Worm (Caenorhabditis elegans) whole organism, L4 larva: ENCODE measurements around the gene snr-6.

Experiments
- D1046.2 ChIP-seq: fragments of 200-800 bp; sonication (Bioruptor generic); IDR thresholded peaks from 2 replicates; pipeline ENCODE4 v1.3.6; 2022; ENCODE audit warnings: missing genetic modification characterization, missing compliant biosample characterization
- F26F4.8 ChIP-seq: fragments of 200-800 bp; sonication (Bioruptor generic); conservative IDR thresholded peaks from 2 replicates; pipeline ENCODE4 v1.3.6; 2022; ENCODE audit warnings: missing genetic modification characterization, missing compliant biosample characterization
- F37D6.2 ChIP-seq: sonication (generic microtip); optimal IDR thresholded peaks from 2 replicates; lab custom pipeline; 2016; ENCODE audit warnings: mild to moderate bottlenecking, missing genetic modification characterization, missing compliant biosample characterization
- F49E8.2 ChIP-seq: sonication (generic microtip); optimal IDR thresholded peaks from 2 replicates; lab custom pipeline; 2016; ENCODE audit warnings: missing compliant biosample characterization, mild to moderate bottlenecking, missing genetic modification characterization, borderline replicate concordance
- R02D3.7 ChIP-seq: fragments of 150-350 bp; sonication (generic microtip); optimal IDR thresholded peaks from 3 replicates; lab custom pipeline; 2014; ENCODE audit warnings: missing biosample characterization, missing genetic modification characterization
- T20F7.1 ChIP-seq: fragments of 200-800 bp; sonication (Bioruptor generic); optimal IDR thresholded peaks from 2 replicates; lab custom pipeline; 2018; ENCODE audit warnings: mild to moderate bottlenecking, missing genetic modification characterization, missing compliant biosample characterization
- Y105C5A.15 ChIP-seq: fragments of 200-800 bp; sonication (Bioruptor generic); IDR thresholded peaks from 2 replicates; pipeline ENCODE4 v1.3.6; 2022; ENCODE audit warnings: missing genetic modification characterization, missing compliant biosample characterization
- ZK337.2 ChIP-seq: fragments of 200-800 bp; sonication (Bioruptor generic); IDR thresholded peaks from 2 replicates; pipeline ENCODE4 v1.3.6; 2022; ENCODE audit warnings: missing genetic modification reagents, missing genetic modification characterization, missing compliant biosample characterization
- aly-2 ChIP-seq: sonication (generic microtip); optimal IDR thresholded peaks from 2 replicates; lab custom pipeline; 2018; ENCODE audit warnings: missing biosample characterization, missing genetic modification characterization
- ceh-20 ChIP-seq: fragments of 200-800 bp; sonication (Bioruptor generic); IDR thresholded peaks from 2 replicates; pipeline ENCODE4 v1.3.6; 2022; ENCODE audit warnings: missing genetic modification reagents, missing genetic modification characterization, missing compliant biosample characterization
- ceh-32 ChIP-seq: sonication (generic microtip); optimal IDR thresholded peaks from 2 replicates; lab custom pipeline; 2016; ENCODE audit warnings: mild to moderate bottlenecking, missing genetic modification characterization, missing compliant biosample characterization; ENCODE audit not compliant: poor library complexity
- ceh-44 ChIP-seq: fragments of 200-800 bp; sonication (Bioruptor generic); IDR thresholded peaks from 2 replicates; pipeline ENCODE4 v1.3.6; 2022; ENCODE audit warnings: missing genetic modification reagents, missing genetic modification characterization, missing compliant biosample characterization
- ces-1 ChIP-seq: fragments of 150-350 bp; sonication (generic microtip); optimal IDR thresholded peaks from 4 replicates; lab custom pipeline; 2014; ENCODE audit warnings: missing biosample characterization, missing genetic modification reagents, missing genetic modification characterization
- cey-2 ChIP-seq: sonication (generic microtip); optimal IDR thresholded peaks from 3 replicates; lab custom pipeline; 2017; ENCODE audit warnings: missing genetic modification characterization, mild to moderate bottlenecking, missing compliant biosample characterization, antibody characterized with exemption, borderline replicate concordance; ENCODE audit not compliant: insufficient read depth
- daf-12 ChIP-seq: fragments of 150-350 bp; optimal IDR thresholded peaks from 2 replicates; lab custom pipeline; 2014; ENCODE audit warnings: missing biosample characterization, missing genetic modification reagents, missing genetic modification characterization
- daf-19 ChIP-seq: fragments of 200-800 bp; sonication (Bioruptor generic); conservative IDR thresholded peaks from 2 replicates; pipeline ENCODE4 v1.3.6; 2022; ENCODE audit warnings: missing genetic modification characterization, missing compliant biosample characterization
- dpl-1 ChIP-seq: fragments of 150-350 bp; optimal IDR thresholded peaks from 2 replicates; lab custom pipeline; 2014; ENCODE audit warnings: missing biosample characterization, missing genetic modification reagents, missing genetic modification characterization
- duxl-1 ChIP-seq: sonication (generic microtip); optimal IDR thresholded peaks from 2 replicates; lab custom pipeline; 2016; ENCODE audit warnings: mild to moderate bottlenecking, missing genetic modification characterization, moderate library complexity, missing compliant biosample characterization; ENCODE audit not compliant: poor library complexity
- dve-1 ChIP-seq: sonication (generic microtip); optimal IDR thresholded peaks from 2 replicates; lab custom pipeline; 2017; ENCODE audit warnings: antibody characterized with exemption, mild to moderate bottlenecking, missing genetic modification characterization, missing compliant biosample characterization; ENCODE audit not compliant: insufficient read depth
- fkh-10 ChIP-seq: fragments of 150-350 bp; optimal IDR thresholded peaks from 2 replicates; lab custom pipeline; 2014; ENCODE audit warnings: missing biosample characterization, missing genetic modification reagents, missing genetic modification characterization
- fos-1 ChIP-seq: fragments of 150-350 bp; optimal IDR thresholded peaks from 2 replicates; lab custom pipeline; 2014; ENCODE audit warnings: missing biosample characterization, missing genetic modification characterization
- hlh-11 ChIP-seq: fragments of 200-800 bp; sonication (Bioruptor generic); optimal IDR thresholded peaks from 2 replicates; lab custom pipeline; 2018; ENCODE audit warnings: mild to moderate bottlenecking, missing genetic modification characterization, missing compliant biosample characterization
- hlh-30 ChIP-seq: sonication (generic microtip); optimal IDR thresholded peaks from 2 replicates; lab custom pipeline; 2017; ENCODE audit warnings: antibody characterized with exemption, mild to moderate bottlenecking, missing genetic modification characterization, missing compliant biosample characterization; ENCODE audit not compliant: insufficient read depth
- jun-1 ChIP-seq: fragments of 150-350 bp; optimal IDR thresholded peaks from 2 replicates; lab custom pipeline; 2014; ENCODE audit warnings: missing biosample characterization, missing genetic modification reagents, missing genetic modification characterization
- lim-7 ChIP-seq: fragments of 200-800 bp; sonication (Bioruptor generic); IDR thresholded peaks from 2 replicates; pipeline ENCODE4 v1.3.6; 2022; ENCODE audit warnings: missing genetic modification characterization, missing compliant biosample characterization
- lin-1 ChIP-seq: fragments of 200-800 bp; sonication (Bioruptor generic); IDR thresholded peaks from 2 replicates; pipeline ENCODE4 v1.3.6; 2022; ENCODE audit warnings: missing genetic modification reagents, missing genetic modification characterization, missing compliant biosample characterization
- lin-13 ChIP-seq: fragments of 150-350 bp; optimal IDR thresholded peaks from 2 replicates; lab custom pipeline; 2014; ENCODE audit warnings: missing biosample characterization, missing genetic modification reagents, missing genetic modification characterization
- lin-38 ChIP-seq: fragments of 200-800 bp; sonication (Bioruptor generic); IDR thresholded peaks from 2 replicates; pipeline ENCODE4 v1.3.6; 2022; ENCODE audit warnings: missing genetic modification reagents, missing genetic modification characterization, missing compliant biosample characterization
- lin-39 ChIP-seq: fragments of 150-350 bp; optimal IDR thresholded peaks from 2 replicates; lab custom pipeline; 2014; ENCODE audit warnings: missing biosample characterization, missing genetic modification reagents, missing genetic modification characterization
- lir-3 ChIP-seq: sonication (generic microtip); optimal IDR thresholded peaks from 2 replicates; lab custom pipeline; 2016; ENCODE audit warnings: mild to moderate bottlenecking, missing genetic modification characterization, missing compliant biosample characterization
- madf-9 ChIP-seq: fragments of 200-800 bp; sonication (Bioruptor generic); conservative IDR thresholded peaks from 2 replicates; pipeline ENCODE4 v1.3.6; 2022; ENCODE audit warnings: missing genetic modification reagents, missing genetic modification characterization, missing compliant biosample characterization
- mdl-1 ChIP-seq, 2 experiments: fragments of 150-350 bp in 1 of 2; sonication (generic microtip) in 1 of 2; optimal IDR thresholded peaks; 2 replicates each; lab custom pipeline; 2014 to 2017; ENCODE audit warnings: missing biosample characterization in 2 of 2, missing genetic modification characterization in 2 of 2
- mxl-2 ChIP-seq: fragments of 200-800 bp; sonication (Bioruptor generic); conservative IDR thresholded peaks from 2 replicates; pipeline ENCODE4 v1.3.6; 2022; ENCODE audit warnings: missing genetic modification reagents, missing genetic modification characterization, missing compliant biosample characterization
- mxl-3 ChIP-seq: fragments of 200-800 bp; sonication (Bioruptor generic); optimal IDR thresholded peaks from 2 replicates; lab custom pipeline; 2018; ENCODE audit warnings: mild to moderate bottlenecking, missing genetic modification characterization, missing compliant biosample characterization
- nhr-11 ChIP-seq: fragments of 150-350 bp; optimal IDR thresholded peaks from 2 replicates; lab custom pipeline; 2014; ENCODE audit warnings: missing biosample characterization, missing genetic modification characterization
- nhr-25 ChIP-seq: sonication (generic microtip); optimal IDR thresholded peaks from 2 replicates; lab custom pipeline; 2017; ENCODE audit warnings: missing genetic modification characterization, mild to moderate bottlenecking, missing compliant biosample characterization, antibody characterized with exemption, moderate library complexity, borderline replicate concordance; ENCODE audit not compliant: insufficient read depth
- nhr-41 ChIP-seq: fragments of 200-800 bp; sonication (Bioruptor generic); IDR thresholded peaks from 2 replicates; pipeline ENCODE4 v1.3.6; 2022; ENCODE audit warnings: missing genetic modification reagents, missing genetic modification characterization, missing compliant biosample characterization
- nhr-48 ChIP-seq: sonication (generic microtip); optimal IDR thresholded peaks from 2 replicates; lab custom pipeline; 2016; ENCODE audit warnings: mild to moderate bottlenecking, missing genetic modification characterization, missing compliant biosample characterization
- nhr-6 ChIP-seq: fragments of 150-350 bp; optimal IDR thresholded peaks from 2 replicates; lab custom pipeline; 2014; ENCODE audit warnings: missing biosample characterization, missing genetic modification characterization
- nhr-77 ChIP-seq: fragments of 150-350 bp; optimal IDR thresholded peaks from 2 replicates; lab custom pipeline; 2014; ENCODE audit warnings: missing biosample characterization, missing genetic modification characterization
- rbr-2 ChIP-seq: sonication (generic microtip); optimal IDR thresholded peaks from 2 replicates; lab custom pipeline; 2016; ENCODE audit warnings: missing genotype, missing genetic modification characterization, missing compliant biosample characterization
- sdz-12 ChIP-seq: fragments of 200-800 bp; sonication (Bioruptor generic); optimal IDR thresholded peaks from 2 replicates; lab custom pipeline; 2018; ENCODE audit warnings: mild to moderate bottlenecking, missing genetic modification characterization, missing compliant biosample characterization
- set-16 ChIP-seq: fragments of 200-800 bp; sonication (Bioruptor generic); IDR thresholded peaks from 2 replicates; pipeline ENCODE4 v1.3.6; 2022; ENCODE audit warnings: missing genetic modification reagents, missing genetic modification characterization, missing compliant biosample characterization
- skn-1 ChIP-seq: fragments of 150-350 bp; optimal IDR thresholded peaks from 2 replicates; lab custom pipeline; 2014; ENCODE audit warnings: missing biosample characterization, missing genetic modification characterization
- tag-97 ChIP-seq: fragments of 200-800 bp; sonication (Bioruptor generic); IDR thresholded peaks from 2 replicates; pipeline ENCODE4 v1.3.6; 2022; ENCODE audit warnings: missing genetic modification characterization, missing compliant biosample characterization
- tra-1 ChIP-seq: fragments of 200-800 bp; sonication (Bioruptor generic); IDR thresholded peaks from 2 replicates; pipeline ENCODE4 v1.3.6; 2022; ENCODE audit warnings: missing genetic modification reagents, missing genetic modification characterization, missing compliant biosample characterization
- zag-1 ChIP-seq: fragments of 150-350 bp; optimal IDR thresholded peaks from 2 replicates; lab custom pipeline; 2014; ENCODE audit warnings: missing biosample characterization, missing genetic modification characterization
- zfp-3 ChIP-seq: fragments of 200-800 bp; sonication (Bioruptor generic); conservative IDR thresholded peaks from 2 replicates; pipeline ENCODE4 v1.3.6; 2022; ENCODE audit warnings: missing genetic modification reagents, missing genetic modification characterization, missing compliant biosample characterization
- zip-11 ChIP-seq: fragments of 200-800 bp; sonication (Bioruptor generic); IDR thresholded peaks from 2 replicates; pipeline ENCODE4 v1.3.6; 2022; ENCODE audit warnings: missing genetic modification characterization, missing compliant biosample characterization
- zip-2 ChIP-seq: fragments of 150-350 bp; optimal IDR thresholded peaks from 2 replicates; lab custom pipeline; 2014; ENCODE audit warnings: missing biosample characterization, missing genetic modification characterization
- ztf-11 ChIP-seq: fragments of 150-350 bp; optimal IDR thresholded peaks from 2 replicates; lab custom pipeline; 2014; ENCODE audit warnings: missing biosample characterization, missing genetic modification characterization

snr-6 gene

DNA sequence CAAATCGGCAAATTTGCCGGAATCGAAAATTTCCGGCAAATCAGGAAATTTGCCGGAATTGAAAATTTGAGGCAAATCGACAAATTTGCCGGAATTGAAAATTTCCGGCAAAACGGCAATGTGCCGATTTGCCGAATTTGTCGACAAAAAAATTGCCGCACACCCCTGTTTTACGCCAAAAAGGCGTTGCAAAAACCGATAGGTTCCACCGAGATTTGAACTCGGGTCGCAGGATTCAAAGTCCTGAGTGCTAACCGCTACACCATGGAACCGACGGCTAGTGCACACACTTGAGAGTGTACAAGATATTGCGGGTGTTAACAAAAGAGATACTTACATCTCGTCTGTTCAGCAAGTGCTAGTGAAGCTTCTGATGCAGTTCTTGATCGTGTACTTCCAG lies 29.7 kb downstream of the snr-6 start (continued):
- TF ChIP-seq ceh-20 (GFP tag; lab: Robert Waterston, UW) (no peak), F49E8.2 (tag; lab: Kevin White, UChicago) (no peak), tra-1 (0 out of 2 replicates have a peak, but pooled peaks have one; percentile 22), jun-1 (tag; lab: Kevin White, UChicago) (no peak), R02D3.7 (tag; lab: Kevin White, UChicago) (no peak), lin-13 (GFP tag; lab: Kevin White, UChicago) (no peak), ceh-32 (tag; lab: Kevin White, UChicago) (no peak), F37D6.2 (tag; lab: Kevin White, UChicago) (no peak), ces-1 (GFP tag; lab: Kevin White, UChicago) (no peak), mdl-1 (tag; optimal IDR thresholded peaks at IDR 0.05; lab: Kevin White, UChicago) (no peak), mxl-3 (peak; percentile 39), cey-2 (tag; lab: Kevin White, UChicago) (no peak), lir-3 (tag; lab: Kevin White, UChicago) (no peak), tag-97 (GFP tag; lab: Robert Waterston, UW) (no peak), hlh-11 (no peak), nhr-48 (tag; lab: Kevin White, UChicago) (no peak), madf-9 (GFP tag; lab: Robert Waterston, UW) (peak; percentile 43; the same call in 1 of the 2 replicates), lin-39 (tag; lab: Kevin White, UChicago) (no peak), nhr-6 (tag; lab: Kevin White, UChicago) (no peak), sdz-12 (GFP tag; lab: Kevin White, UChicago) (no peak), nhr-25 (tag; lab: Kevin White, UChicago) (no peak), nhr-77 (tag; lab: Kevin White, UChicago) (no peak), set-16 (GFP tag; lab: Robert Waterston, UW) (no peak), hlh-30 (tag; lab: Kevin White, UChicago) (peak; percentile 4), fkh-10 (GFP tag; lab: Kevin White, UChicago) (no peak), aly-2 (tag; lab: Kevin White, UChicago) (no peak), daf-12 (no peak), D1046.2 (GFP tag; lab: Robert Waterston, UW) (0 out of 2 replicates have a peak, but pooled peaks have one; percentile 56), ceh-44 (GFP tag; lab: Robert Waterston, UW) (no peak), zip-11 (GFP tag; lab: Robert Waterston, UW) (no peak), lim-7 (GFP tag; lab: Robert Waterston, UW) (peak; percentile 75), fos-1 (tag; lab: Kevin White, UChicago) (no peak), dve-1 (no peak), T20F7.1 (no peak), dpl-1 (GFP tag; lab: Kevin White, UChicago) (no peak), lin-38 (GFP tag; lab: Robert Waterston, UW) (peak; percentile 72), daf-19 (GFP tag; lab: Robert Waterston, UW) (no peak), lin-1 (no peak), zag-1 (no peak), zfp-3 (GFP tag; lab: Robert Waterston, UW) (no peak), nhr-41 (no peak), duxl-1 (tag; lab: Kevin White, UChicago) (no peak), ZK337.2 (GFP tag; lab: Robert Waterston, UW) (no peak), F26F4.8 (GFP tag; lab: Robert Waterston, UW) (peak; percentile 63; the same call in 1 of the 2 replicates), nhr-11 (no peak), Y105C5A.15 (GFP tag; lab: Robert Waterston, UW) (no peak), zip-2 (tag; lab: Kevin White, UChicago) (no peak), rbr-2 (tag; lab: Kevin White, UChicago) (peak; percentile 33), skn-1 (tag; lab: Kevin White, UChicago) (no peak), mxl-2 (GFP tag; lab: Robert Waterston, UW) (no peak), ztf-11 (tag; lab: Kevin White, UChicago) (no peak)
